Worm (Caenorhabditis elegans): Measurements from ENCODE around the gene kel-1.

ce11 chrII:11649239-11649638 is 39.5 kb upstream of the kel-1 start:
- TF ChIP-seq tbx-2 (tag; optimal IDR thresholded peaks at IDR 0.05) (no peak), ces-1 (GFP tag; optimal IDR thresholded peaks at IDR 0.05) (no peak), ztf-11 (tag; optimal IDR thresholded peaks at IDR 0.05) (no peak), unc-130 (tag; optimal IDR thresholded peaks at IDR 0.05) (no peak), nhr-237 (tag; optimal IDR thresholded peaks at IDR 0.05) (no peak), lin-35 (GFP tag; optimal IDR thresholded peaks at IDR 0.05) (peak in 1 of 2 experiments; percentile 9), lin-39 (tag; optimal IDR thresholded peaks at IDR 0.05) (no peak), blmp-1 (tag; optimal IDR thresholded peaks at IDR 0.05) (no peak), nhr-28 (tag; optimal IDR thresholded peaks at IDR 0.05) (no peak), hlh-17 (GFP tag; optimal IDR thresholded peaks at IDR 0.05; ENCODE audit: borderline replicate concordance) (no peak), lir-3 (tag; optimal IDR thresholded peaks at IDR 0.05; ENCODE audit: poor library complexity) (no peak), lin-14 (GFP tag; optimal IDR thresholded peaks at IDR 0.05) (no peak), alr-1 (tag; optimal IDR thresholded peaks at IDR 0.05; ENCODE audit: borderline replicate concordance) (no peak), nhr-11 (tag; optimal IDR thresholded peaks at IDR 0.05) (no peak)
